Fruit fly (Drosophila melanogaster) S2 (cell line): ENCODE data around the gene Jon66Ci.

ENCODE experiments used
- CG8478 ChIP-seq: fragments of >200 bp; optimal IDR thresholded peaks from 2 replicates; lab custom pipeline; 2018
- CTCF ChIP-seq, 2 experiments: fragments of >200 bp; optimal IDR thresholded peaks; 2 replicates each; lab custom pipeline; 2018

- TF ChIP-seq CG8478 (lab: Kevin White, UChicago): no peak
- TF ChIP-seq CTCF (optimal IDR thresholded peaks at IDR 0.05; lab: Kevin White, UChicago): no peak
These were observed 31.2 kb upstream of the Jon66Ci start for dm6 chr3L:8360063-8360642.
